Worm (Caenorhabditis elegans) whole organism, L1 larva: Measurements from ENCODE around the gene M04G7.2.

Experiments used
- C04F5.9 ChIP-seq: sonication (generic microtip); optimal IDR thresholded peaks from 2 replicates; lab custom pipeline; 2016; ENCODE audit warnings: missing genetic modification characterization, missing compliant biosample characterization
- C34B4.2 ChIP-seq: sonication (generic microtip); optimal IDR thresholded peaks from 2 replicates; lab custom pipeline; 2017; ENCODE audit warnings: mild to moderate bottlenecking, missing genetic modification characterization, missing compliant biosample characterization
- Y116A8C.19 ChIP-seq: sonication (generic microtip); optimal IDR thresholded peaks from 2 replicates; lab custom pipeline; 2016; ENCODE audit warnings: missing compliant biosample characterization, missing genetic modification characterization, borderline replicate concordance
- aha-1 ChIP-seq: fragments of 150-350 bp; optimal IDR thresholded peaks from 2 replicates; lab custom pipeline; 2014; ENCODE audit warnings: missing biosample characterization, missing genetic modification characterization
- aly-2 ChIP-seq: fragments of 150-350 bp; optimal IDR thresholded peaks from 2 replicates; lab custom pipeline; 2014; ENCODE audit warnings: missing biosample characterization, missing genetic modification characterization
- ama-1 ChIP-seq: fragments of 150-350 bp; optimal IDR thresholded peaks from 2 replicates; lab custom pipeline; 2014
- ceh-63 ChIP-seq: fragments of 200-800 bp; sonication (Bioruptor generic); optimal IDR thresholded peaks from 2 replicates; lab custom pipeline; 2018; ENCODE audit warnings: mild to moderate bottlenecking, missing genetic modification characterization, missing compliant biosample characterization
- ceh-8 ChIP-seq: fragments of 200-800 bp; sonication (Bioruptor generic); optimal IDR thresholded peaks from 2 replicates; lab custom pipeline; 2018; ENCODE audit warnings: mild to moderate bottlenecking, missing genetic modification characterization, moderate library complexity, missing compliant biosample characterization
- ceh-82 ChIP-seq, 3 experiments: fragments of 150-350 bp in 1 of 3; sonication (generic microtip) in 2 of 3; optimal IDR thresholded peaks; 2 replicates each; lab custom pipeline; 2014 to 2017; ENCODE audit warnings: missing biosample characterization in 3 of 3, missing genetic modification characterization in 3 of 3
- ceh-88 ChIP-seq: fragments of 200-800 bp; sonication (Bioruptor generic); IDR thresholded peaks from 2 replicates; pipeline ENCODE4 v1.3.6; 2022; ENCODE audit warnings: missing genetic modification characterization, missing compliant biosample characterization
- ceh-90 ChIP-seq: sonication (generic microtip); optimal IDR thresholded peaks from 2 replicates; lab custom pipeline; 2016; ENCODE audit warnings: missing genetic modification characterization, missing compliant biosample characterization
- efl-1 ChIP-seq, 4 experiments: fragments of 150-350 bp; optimal IDR thresholded peaks in 3 of 4; peaks in 1 of 4; 1 replicate in 1 of 4; 2 replicates in 3 of 4; lab custom pipeline; 2014; ENCODE audit warnings: missing biosample characterization in 2 of 4, missing genetic modification characterization in 2 of 4, missing genetic modification reagents in 2 of 4
- efl-3 ChIP-seq: fragments of 200-800 bp; sonication (Bioruptor generic); optimal IDR thresholded peaks from 2 replicates; lab custom pipeline; 2018; ENCODE audit warnings: mild to moderate bottlenecking, missing genetic modification characterization, missing compliant biosample characterization
- egl-13 ChIP-seq: sonication (generic microtip); optimal IDR thresholded peaks from 2 replicates; lab custom pipeline; 2016; ENCODE audit warnings: missing genotype, missing genetic modification reagents, missing genetic modification characterization, missing compliant biosample characterization
- egl-27 ChIP-seq, 2 experiments: fragments of 150-350 bp in 1 of 2; sonication (generic microtip); optimal IDR thresholded peaks; 3 replicates each; lab custom pipeline; 2017 to 2018; ENCODE audit warnings: missing biosample characterization in 2 of 2, missing genetic modification characterization in 2 of 2, missing genetic modification reagents in 2 of 2
- elt-2 ChIP-seq: sonication (generic microtip); optimal IDR thresholded peaks from 2 replicates; lab custom pipeline; 2016; ENCODE audit warnings: missing genetic modification characterization, mild to moderate bottlenecking, inconsistent platforms, missing compliant biosample characterization, missing genetic modification reagents
- elt-3 ChIP-seq, 6 experiments: fragments of 150-350 bp in 1 of 6; sonication (generic microtip); optimal IDR thresholded peaks; 2 replicates each; lab custom pipeline; 2017 to 2018; ENCODE audit warnings: missing biosample characterization in 6 of 6, missing genetic modification characterization in 6 of 6, inconsistent platforms in 1 of 6
- ets-5 ChIP-seq: fragments of 200-800 bp; sonication (Bioruptor generic); IDR thresholded peaks from 2 replicates; pipeline ENCODE4 v1.3.6; 2022; ENCODE audit warnings: missing genetic modification characterization, missing compliant biosample characterization
- hlh-17 ChIP-seq: fragments of 200-800 bp; sonication (Bioruptor generic); optimal IDR thresholded peaks from 2 replicates; lab custom pipeline; 2018; ENCODE audit warnings: missing genetic modification characterization, mild to moderate bottlenecking, missing compliant biosample characterization, moderate library complexity, borderline replicate concordance
- hlh-4 ChIP-seq: sonication (generic microtip); optimal IDR thresholded peaks from 2 replicates; lab custom pipeline; 2016; ENCODE audit warnings: mild to moderate bottlenecking, missing genetic modification characterization, missing compliant biosample characterization
- lin-13 ChIP-seq: fragments of 150-350 bp; optimal IDR thresholded peaks from 2 replicates; lab custom pipeline; 2014; ENCODE audit warnings: missing biosample characterization, missing genetic modification reagents, missing genetic modification characterization
- lin-14 ChIP-seq: fragments of 200-800 bp; sonication (Bioruptor generic); optimal IDR thresholded peaks from 2 replicates; lab custom pipeline; 2018; ENCODE audit warnings: mild to moderate bottlenecking, missing genetic modification characterization, moderate library complexity, missing compliant biosample characterization
- lsy-2 ChIP-seq, 2 experiments: fragments of 150-350 bp; optimal IDR thresholded peaks; 2 replicates each; lab custom pipeline; 2014; ENCODE audit warnings: missing biosample characterization in 2 of 2, missing genetic modification characterization in 2 of 2
- mab-9 ChIP-seq: fragments of 200-800 bp; sonication (Bioruptor generic); IDR thresholded peaks from 2 replicates; pipeline ENCODE4 v1.3.6; 2022; ENCODE audit warnings: missing genetic modification reagents, missing genetic modification characterization, missing compliant biosample characterization
- mdl-1 ChIP-seq, 2 experiments: fragments of 150-350 bp; optimal IDR thresholded peaks; 2 replicates each; lab custom pipeline; 2014 to 2017; ENCODE audit warnings: missing biosample characterization in 2 of 2, missing genetic modification characterization in 2 of 2, inconsistent platforms in 1 of 2
- mep-1 ChIP-seq: fragments of 150-350 bp; optimal IDR thresholded peaks from 2 replicates; lab custom pipeline; 2014; ENCODE audit warnings: missing biosample characterization, missing genetic modification characterization
- nhr-47 ChIP-seq: sonication (generic microtip); optimal IDR thresholded peaks from 2 replicates; lab custom pipeline; 2016; ENCODE audit warnings: mild to moderate bottlenecking, missing genetic modification characterization, moderate library complexity, missing compliant biosample characterization
- nhr-90 ChIP-seq: sonication (generic microtip); optimal IDR thresholded peaks from 2 replicates; lab custom pipeline; 2016; ENCODE audit warnings: mild to moderate bottlenecking, missing genetic modification characterization, missing compliant biosample characterization; ENCODE audit not compliant: poor library complexity
- pag-3 ChIP-seq: sonication (generic microtip); optimal IDR thresholded peaks from 2 replicates; lab custom pipeline; 2017; ENCODE audit warnings: missing genetic modification characterization, mild to moderate bottlenecking, missing compliant biosample characterization, antibody characterized with exemption, borderline replicate concordance; ENCODE audit not compliant: insufficient read depth
- pax-3 ChIP-seq: fragments of 200-800 bp; sonication (Bioruptor generic); optimal IDR thresholded peaks from 2 replicates; lab custom pipeline; 2018; ENCODE audit warnings: mild to moderate bottlenecking, missing genetic modification characterization, moderate library complexity, missing compliant biosample characterization
- rnt-1 ChIP-seq: sonication (generic microtip); optimal IDR thresholded peaks from 2 replicates; lab custom pipeline; 2016; ENCODE audit warnings: mild to moderate bottlenecking, missing genetic modification characterization, moderate library complexity, missing compliant biosample characterization
- sptf-1 ChIP-seq: fragments of 150-350 bp; optimal IDR thresholded peaks from 2 replicates; lab custom pipeline; 2014; ENCODE audit warnings: missing biosample characterization, missing genetic modification characterization
- swsn-7 ChIP-seq: sonication (generic microtip); optimal IDR thresholded peaks from 2 replicates; lab custom pipeline; 2016; ENCODE audit warnings: missing genetic modification characterization, missing compliant biosample characterization
- unc-62 ChIP-seq: fragments of 150-350 bp; optimal IDR thresholded peaks from 2 replicates; lab custom pipeline; 2014; ENCODE audit warnings: missing biosample characterization, missing genetic modification reagents, missing genetic modification characterization
- unc-86 ChIP-seq: sonication (generic microtip); optimal IDR thresholded peaks from 2 replicates; lab custom pipeline; 2016; ENCODE audit warnings: missing genetic modification characterization, missing compliant biosample characterization
- unc-98 ChIP-seq: fragments of 200-800 bp; sonication (Bioruptor generic); IDR thresholded peaks from 2 replicates; pipeline ENCODE4 v1.3.6; 2022; ENCODE audit warnings: missing genetic modification characterization, missing compliant biosample characterization
- vab-15 ChIP-seq: sonication (generic microtip); optimal IDR thresholded peaks from 2 replicates; lab custom pipeline; 2017; ENCODE audit warnings: missing genotype, mild to moderate bottlenecking, missing genetic modification characterization, missing compliant biosample characterization
- xbp-1 ChIP-seq: sonication (generic microtip); optimal IDR thresholded peaks from 2 replicates; lab custom pipeline; 2016; ENCODE audit warnings: missing genetic modification characterization, missing compliant biosample characterization
- zag-1 ChIP-seq: fragments of 150-350 bp; optimal IDR thresholded peaks from 2 replicates; lab custom pipeline; 2014; ENCODE audit warnings: missing biosample characterization, missing genetic modification characterization
- zip-4 ChIP-seq: fragments of 200-800 bp; sonication (Bioruptor generic); optimal IDR thresholded peaks from 2 replicates; lab custom pipeline; 2018; ENCODE audit warnings: mild to moderate bottlenecking, missing genetic modification characterization, moderate library complexity, missing compliant biosample characterization
- ztf-11 ChIP-seq, 2 experiments: sonication (generic microtip); optimal IDR thresholded peaks; 2 replicates each; lab custom pipeline; 2016 to 2017; ENCODE audit warnings: missing genetic modification characterization in 2 of 2, missing biosample characterization in 1 of 2, missing compliant biosample characterization in 1 of 2

M04G7.2 gene

ce11 chrIV:443622-444021 is 17.2 kb downstream of the M04G7.2 start, which contains the start of gene mrpl-55 (continued):
- TF ChIP-seq rnt-1 (tag; lab: Kevin White, UChicago) (peak; percentile 93), efl-3 (GFP tag; lab: Kevin White, UChicago) (no peak), Y116A8C.19 (tag; lab: Kevin White, UChicago) (no peak), aly-2 (tag; lab: Kevin White, UChicago) (peak; percentile 77), egl-13 (tag; lab: Kevin White, UChicago) (peak; percentile 74), unc-86 (peak; percentile 88), vab-15 (peak; percentile 64), hlh-17 (GFP tag; lab: Kevin White, UChicago) (no peak), zip-4 (GFP tag; lab: Kevin White, UChicago) (peak; percentile 66), elt-2 (tag; lab: Kevin White, UChicago) (peak; percentile 55), hlh-4 (tag; lab: Kevin White, UChicago) (no peak), ceh-88 (GFP tag; lab: Robert Waterston, UW) (peak; percentile 89), nhr-90 (tag; lab: Kevin White, UChicago) (peak; percentile 91), mep-1 (tag; lab: Kevin White, UChicago) (peak; percentile 94), mab-9 (GFP tag; lab: Robert Waterston, UW) (peak; percentile 75), ceh-90 (peak; percentile 46), egl-27 (tag; optimal IDR thresholded peaks at IDR 0.05; lab: Kevin White, UChicago) (peak; percentile 37), C04F5.9 (tag; lab: Kevin White, UChicago) (peak; percentile 82), efl-1 (optimal IDR thresholded peaks at IDR 0.05; lab: Kevin White, UChicago) (peak; percentile 88 to 98), efl-1 (GFP tag; optimal IDR thresholded peaks at IDR 0.05 in 1 of 2; lab: Kevin White, UChicago) (peak; percentile 96 to 99), elt-3 (tag; optimal IDR thresholded peaks at IDR 0.05; lab: Kevin White, UChicago) (peak in 4 of 6 experiments; percentile 19 to 98 (median 64)), unc-62 (GFP tag; lab: Kevin White, UChicago) (peak; percentile 9), zag-1 (tag; lab: Kevin White, UChicago) (no peak), ztf-11 (tag; optimal IDR thresholded peaks at IDR 0.05; lab: Kevin White, UChicago) (peak in 1 of 2 experiments; percentile 77), ceh-82 (tag; optimal IDR thresholded peaks at IDR 0.05; lab: Kevin White, UChicago) (peak; percentile 75 to 93 (median 77)), sptf-1 (no peak), ceh-8 (peak; percentile 69), lin-13 (GFP tag; lab: Kevin White, UChicago) (peak; percentile 88), pax-3 (tag; lab: Kevin White, UChicago) (peak; percentile 88), nhr-47 (tag; lab: Kevin White, UChicago) (peak; percentile 95)

ce11 chrIV:440509-440908 is 20.3 kb downstream of the M04G7.2 start, which contains the start of gene hum-8:
Gene hum-8, minus strand, starts transcription at chrIV:440554.
- TF ChIP-seq unc-98 (no peak), egl-27 (tag; optimal IDR thresholded peaks at IDR 0.05; lab: Kevin White, UChicago) (no peak), efl-1 (optimal IDR thresholded peaks at IDR 0.05; lab: Kevin White, UChicago) (no peak), efl-1 (GFP tag; optimal IDR thresholded peaks at IDR 0.05 in 1 of 2; lab: Kevin White, UChicago) (peak in 1 of 2 experiments; percentile 89), swsn-7 (tag; lab: Kevin White, UChicago) (no peak), ceh-88 (GFP tag; lab: Robert Waterston, UW) (no peak), mdl-1 (tag; optimal IDR thresholded peaks at IDR 0.05; lab: Kevin White, UChicago) (no peak), hlh-17 (GFP tag; lab: Kevin White, UChicago) (no peak), C34B4.2 (no peak), elt-2 (tag; lab: Kevin White, UChicago) (peak; percentile 58), lin-14 (GFP tag; lab: Kevin White, UChicago) (no peak), pag-3 (tag; lab: Kevin White, UChicago) (no peak)

DNA sequence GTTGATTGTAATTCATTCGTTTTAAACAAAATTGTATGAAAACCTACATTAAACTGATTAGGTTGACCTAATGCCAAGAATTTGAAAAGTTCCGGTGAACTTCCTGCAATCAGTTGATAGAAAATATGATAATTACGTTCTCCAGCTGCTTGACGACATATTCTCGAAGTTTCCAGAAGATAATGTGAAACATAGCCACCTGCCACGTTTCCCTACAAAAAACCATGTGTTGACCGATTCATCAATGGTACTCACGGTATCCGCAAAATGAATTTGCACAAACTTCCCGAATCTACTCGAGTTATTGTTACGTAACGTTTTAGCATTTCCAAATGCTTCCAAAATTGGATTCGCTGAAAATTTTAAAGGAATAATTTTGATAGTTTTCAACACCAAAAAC is 22.4 kb downstream of the M04G7.2 start:
- TF ChIP-seq lsy-2 (tag; optimal IDR thresholded peaks at IDR 0.05; lab: Kevin White, UChicago), result no peak
- TF ChIP-seq unc-86, result no peak
- no peak for TF ChIP-seq xbp-1
- TF ChIP-seq ceh-90, result no peak
- TF ChIP-seq aha-1 (tag; lab: Kevin White, UChicago), result no peak
- TF ChIP-seq ceh-88 (GFP tag; lab: Robert Waterston, UW), result no peak
- TF ChIP-seq ama-1 (lab: Kevin White, UChicago), result no peak
- TF ChIP-seq C34B4.2, result no peak
- no peak for TF ChIP-seq ceh-63 (GFP tag; lab: Kevin White, UChicago)
- TF ChIP-seq ets-5 (GFP tag; lab: Robert Waterston, UW), result no peak
